Worm (Caenorhabditis elegans): Measurements from ENCODE around the gene C25G6.3.
A peak's percentile ranks its signal among the peaks of the same experiment; 100 is the strongest.

The C25G6.3 gene

ce11 chrX:1209096-1209495 is 29.6 kb downstream of the C25G6.3 start, which contains the start of gene C46H3.1:
TSS of gene C46H3.1 (plus strand) at chrX:1209396.
- TF ChIP-seq ama-1 (optimal IDR thresholded peaks at IDR 0.05), result no peak
- no peak for TF ChIP-seq ceh-82 (tag; optimal IDR thresholded peaks at IDR 0.05)
- no peak for TF ChIP-seq jun-1 (tag; optimal IDR thresholded peaks at IDR 0.05)
- no peak for TF ChIP-seq nhr-11 (tag; optimal IDR thresholded peaks at IDR 0.05)
- TF ChIP-seq nhr-237 (tag; optimal IDR thresholded peaks at IDR 0.05), result no peak
- no peak for TF ChIP-seq ZK546.5 (tag; optimal IDR thresholded peaks at IDR 0.05)
- TF ChIP-seq nhr-23 (tag; optimal IDR thresholded peaks at IDR 0.05), result no peak
- TF ChIP-seq nhr-43 (tag; optimal IDR thresholded peaks at IDR 0.05; ENCODE audit: poor library complexity, severe bottlenecking), result no peak
- no peak for TF ChIP-seq daf-12 (tag; optimal IDR thresholded peaks at IDR 0.05)
- no peak for TF ChIP-seq skn-1 (tag; optimal IDR thresholded peaks at IDR 0.05)

DNA sequence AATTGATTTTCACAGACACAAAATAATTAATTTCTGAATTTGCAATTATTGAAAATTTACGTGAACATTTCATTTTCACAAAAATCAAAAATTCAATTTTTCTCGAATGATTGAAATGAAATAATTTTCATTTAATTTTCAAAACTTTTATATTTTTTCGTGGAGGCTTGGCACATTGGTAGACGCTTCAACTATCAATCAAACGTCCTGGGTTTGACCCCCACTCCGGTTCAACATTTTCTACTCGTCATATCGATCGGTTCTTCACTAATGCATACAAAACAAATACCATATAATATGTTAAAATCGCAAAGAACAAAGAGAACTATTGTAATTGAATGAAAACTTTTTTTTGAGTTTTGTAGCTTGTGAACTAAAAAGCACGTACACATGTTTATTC is 30.8 kb downstream of the C25G6.3 start:
- TF ChIP-seq jun-1 (tag; optimal IDR thresholded peaks at IDR 0.05) (no peak), nhr-76 (tag; optimal IDR thresholded peaks at IDR 0.05) (no peak), nhr-77 (tag; optimal IDR thresholded peaks at IDR 0.05) (no peak), nhr-28 (tag; optimal IDR thresholded peaks at IDR 0.05) (no peak), nhr-11 (tag; optimal IDR thresholded peaks at IDR 0.05) (no peak), mml-1 (tag; optimal IDR thresholded peaks at IDR 0.05) (no peak), lin-39 (tag; optimal IDR thresholded peaks at IDR 0.05) (no peak), unc-39 (tag; optimal IDR thresholded peaks at IDR 0.05) (no peak), nhr-43 (tag; optimal IDR thresholded peaks at IDR 0.05; ENCODE audit: poor library complexity, severe bottlenecking) (no peak), lsy-12 (tag; optimal IDR thresholded peaks at IDR 0.05) (no peak), unc-62 (GFP tag; optimal IDR thresholded peaks at IDR 0.05) (no peak), nfya-1 (tag; optimal IDR thresholded peaks at IDR 0.05; ENCODE audit: insufficient read depth) (no peak)

ce11 chrX:1206029-1206428 is 32.7 kb downstream of the C25G6.3 start, which contains the start of gene T13G4.7:
TSS of gene T13G4.7 (minus strand) at chrX:1206129.
- TF ChIP-seq R02D3.7 (tag; optimal IDR thresholded peaks at IDR 0.05), result no peak
- TF ChIP-seq fkh-2 (tag; optimal IDR thresholded peaks at IDR 0.05), result no peak
- TF ChIP-seq nhr-67 (tag; optimal IDR thresholded peaks at IDR 0.05), result no peak
- TF ChIP-seq nhr-28 (tag; optimal IDR thresholded peaks at IDR 0.05), result no peak
- no peak for TF ChIP-seq skn-1 (tag; optimal IDR thresholded peaks at IDR 0.05)
- no peak for TF ChIP-seq nhr-77 (tag; optimal IDR thresholded peaks at IDR 0.05)
- TF ChIP-seq nhr-12 (tag; optimal IDR thresholded peaks at IDR 0.05), result no peak
- no peak for TF ChIP-seq elt-1 (tag; optimal IDR thresholded peaks at IDR 0.05)
- TF ChIP-seq aly-2 (tag; optimal IDR thresholded peaks at IDR 0.05), result no peak
- TF ChIP-seq ceh-28 (tag; optimal IDR thresholded peaks at IDR 0.05), result no peak
- no peak for TF ChIP-seq nhr-25 (tag; optimal IDR thresholded peaks at IDR 0.05)

- TF ChIP-seq ceh-16 (tag; optimal IDR thresholded peaks at IDR 0.05) (no peak), fkh-2 (tag; optimal IDR thresholded peaks at IDR 0.05) (no peak), nhr-28 (tag; optimal IDR thresholded peaks at IDR 0.05) (no peak), skn-1 (tag; optimal IDR thresholded peaks at IDR 0.05) (no peak), pqm-1 (tag; optimal IDR thresholded peaks at IDR 0.05) (no peak), eor-1 (tag; optimal IDR thresholded peaks at IDR 0.05) (no peak), R02D3.7 (tag; optimal IDR thresholded peaks at IDR 0.05) (no peak), nfya-1 (tag; optimal IDR thresholded peaks at IDR 0.05; ENCODE audit: insufficient read depth) (no peak), daf-12 (tag; optimal IDR thresholded peaks at IDR 0.05) (no peak), egl-27 (tag; optimal IDR thresholded peaks at IDR 0.05) (no peak), ceh-9 (tag; optimal IDR thresholded peaks at IDR 0.05) (no peak), jun-1 (tag; optimal IDR thresholded peaks at IDR 0.05) (no peak), tbx-2 (tag; optimal IDR thresholded peaks at IDR 0.05) (no peak)
These were observed 36.1 kb downstream of the C25G6.3 start for ce11 chrX:1202638-1203037.

DNA sequence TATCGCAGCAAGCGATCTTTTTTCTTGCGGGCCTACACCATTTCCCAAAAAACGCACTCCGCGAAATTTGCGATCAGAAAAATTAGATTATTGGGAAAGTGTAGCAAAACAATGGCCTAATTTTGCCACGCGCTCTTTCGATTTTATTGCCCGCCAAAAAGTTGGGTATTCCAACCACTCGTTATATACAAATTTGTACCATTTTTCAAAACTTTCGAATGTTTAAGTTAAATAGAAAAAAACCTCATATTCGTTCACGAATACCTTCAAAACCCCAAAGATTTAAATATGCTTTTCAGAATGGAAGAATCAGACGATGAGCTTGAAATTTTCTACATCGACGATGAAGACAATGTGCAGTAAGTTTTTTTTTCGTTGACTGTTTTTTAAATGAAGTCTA is 45.9 kb downstream of the C25G6.3 start, which contains the start of gene T13G4.1:
T13G4.1 (plus strand) TSS at position 301 of the 400 bp plus-strand sequence.
- no peak for TF ChIP-seq egl-27 (tag; optimal IDR thresholded peaks at IDR 0.05)

ce11 chrX:1191582-1191981 is 47.1 kb downstream of the C25G6.3 start, which contains the start of gene T13G4.4:
TSS of gene T13G4.4 (minus strand) at chrX:1191678.
- no peak for TF ChIP-seq ceh-82 (tag; optimal IDR thresholded peaks at IDR 0.05)
- peak; percentile 37 for TF ChIP-seq nhr-25 (tag; optimal IDR thresholded peaks at IDR 0.05)

Measured in whole organism, L3 larva.